Worm (Caenorhabditis elegans) whole organism, young adult: Measurements from ENCODE around the gene rhr-2.

Experiments used
- B0019.2 ChIP-seq: fragments of 200-800 bp; sonication (Bioruptor generic); conservative IDR thresholded peaks from 2 replicates; pipeline ENCODE4 v1.3.6; 2022; ENCODE audit warnings: missing genetic modification reagents, missing genetic modification characterization, missing compliant biosample characterization
- F37B4.10 ChIP-seq: fragments of 200-800 bp; sonication (Bioruptor generic); IDR thresholded peaks from 2 replicates; pipeline ENCODE4 v1.3.6; 2022; ENCODE audit warnings: missing genetic modification characterization, missing compliant biosample characterization
- F49E8.2 ChIP-seq: sonication (generic microtip); optimal IDR thresholded peaks from 3 replicates; lab custom pipeline; 2017; ENCODE audit warnings: missing genetic modification characterization, mild to moderate bottlenecking, missing compliant biosample characterization, antibody characterized with exemption, moderate library complexity; ENCODE audit not compliant: insufficient read depth
- F57A8.1 ChIP-seq: fragments of 200-800 bp; sonication (Bioruptor generic); optimal IDR thresholded peaks from 2 replicates; lab custom pipeline; 2018; ENCODE audit warnings: mild to moderate bottlenecking, missing genetic modification characterization, moderate library complexity, missing compliant biosample characterization
- efl-1 ChIP-seq: fragments of 150-350 bp; optimal IDR thresholded peaks from 2 replicates; lab custom pipeline; 2014; ENCODE audit warnings: missing biosample characterization, missing genetic modification reagents, missing genetic modification characterization
- hlh-26 ChIP-seq: fragments of 200-800 bp; sonication (Bioruptor generic); conservative IDR thresholded peaks from 2 replicates; pipeline ENCODE4 v1.3.6; 2022; ENCODE audit warnings: missing genetic modification reagents, missing genetic modification characterization, missing compliant biosample characterization
- hmg-20 ChIP-seq: fragments of 200-800 bp; sonication (Bioruptor generic); IDR thresholded peaks from 2 replicates; pipeline ENCODE4 v1.3.6; 2022; ENCODE audit warnings: missing genetic modification reagents, missing genetic modification characterization, missing compliant biosample characterization
- lin-54 ChIP-seq: fragments of 200-800 bp; sonication (Bioruptor generic); optimal IDR thresholded peaks from 2 replicates; lab custom pipeline; 2018; ENCODE audit warnings: mild to moderate bottlenecking, missing genetic modification characterization, missing compliant biosample characterization
- mel-28 ChIP-seq: sonication (generic microtip); optimal IDR thresholded peaks from 2 replicates; lab custom pipeline; 2016; ENCODE audit warnings: borderline replicate concordance, mild to moderate bottlenecking, missing genetic modification characterization, missing compliant biosample characterization
- nfya-1 ChIP-seq: sonication (generic microtip); optimal IDR thresholded peaks from 2 replicates; lab custom pipeline; 2017; ENCODE audit warnings: antibody characterized with exemption, missing compliant biosample characterization, missing genetic modification characterization, borderline replicate concordance; ENCODE audit not compliant: insufficient read depth
- snpc-3.4 ChIP-seq: sonication (generic microtip); optimal IDR thresholded peaks from 2 replicates; lab custom pipeline; 2017; ENCODE audit warnings: missing genetic modification characterization, mild to moderate bottlenecking, missing compliant biosample characterization, antibody characterized with exemption, moderate library complexity, missing genotype, missing genetic modification reagents
- tbx-9 ChIP-seq: sonication (generic microtip); optimal IDR thresholded peaks from 2 replicates; lab custom pipeline; 2016; ENCODE audit warnings: borderline replicate concordance, missing genetic modification characterization, inconsistent platforms, missing compliant biosample characterization
- tlf-1 ChIP-seq: fragments of 200-800 bp; sonication (Bioruptor generic); optimal IDR thresholded peaks from 2 replicates; lab custom pipeline; 2018; ENCODE audit warnings: mild to moderate bottlenecking, missing genetic modification characterization, missing compliant biosample characterization

DNA sequence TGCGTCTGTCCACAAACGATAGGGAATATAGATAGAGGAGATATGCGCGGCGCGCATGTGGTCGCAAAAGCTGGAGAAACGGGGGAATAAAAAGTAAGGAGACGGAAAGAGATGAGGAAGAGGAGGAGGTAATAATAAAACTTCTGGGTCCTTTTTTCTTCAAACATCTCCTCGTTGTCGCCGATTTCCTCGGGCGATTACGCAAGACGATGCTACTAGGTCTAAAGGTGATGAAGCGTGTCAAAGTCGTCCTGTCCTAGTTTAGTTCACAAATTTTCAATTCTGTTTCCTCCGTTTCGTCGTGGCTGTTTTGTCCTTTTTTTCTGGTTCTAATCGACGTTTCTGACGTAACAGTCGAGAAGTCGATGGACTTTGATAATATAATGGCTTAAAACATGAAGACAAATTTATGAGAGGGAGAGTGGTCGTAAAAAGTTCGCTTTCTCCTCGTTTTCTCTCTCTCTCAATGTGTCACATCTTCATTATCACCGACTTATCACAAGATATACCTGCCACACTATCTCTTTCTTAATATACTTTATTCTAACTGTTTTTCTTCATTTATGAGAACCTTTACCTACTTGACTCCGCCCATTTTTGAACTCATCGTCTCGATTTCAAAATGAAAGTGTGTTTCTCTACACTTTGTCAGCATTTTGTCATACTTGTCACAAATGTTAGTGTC is 49.3 kb downstream of the rhr-2 start:
- no peak for TF ChIP-seq F49E8.2 (tag; lab: Kevin White, UChicago)
- TF ChIP-seq hmg-20 (GFP tag; lab: Robert Waterston, UW): no peak
- no peak for TF ChIP-seq efl-1 (GFP tag; lab: Kevin White, UChicago)
- no peak for TF ChIP-seq snpc-3.4 (tag; lab: Kevin White, UChicago)
- no peak for TF ChIP-seq nfya-1 (tag; lab: Kevin White, UChicago)
- no peak for TF ChIP-seq tbx-9 (tag; lab: Kevin White, UChicago)
- no peak for TF ChIP-seq tlf-1 (GFP tag; lab: Kevin White, UChicago)
- TF ChIP-seq mel-28: no peak
- TF ChIP-seq F57A8.1 (GFP tag; lab: Kevin White, UChicago): no peak
- no peak for TF ChIP-seq lin-54 (GFP tag; lab: Kevin White, UChicago)
- no peak for TF ChIP-seq F37B4.10 (GFP tag; lab: Robert Waterston, UW)
- no peak for TF ChIP-seq B0019.2
- TF ChIP-seq hlh-26 (GFP tag; lab: Robert Waterston, UW): no peak
